Fruit fly (Drosophila melanogaster) S2 (cell line): ENCODE results near the gene GstD5.

ENCODE experiments used
- CG8478 ChIP-seq: fragments of >200 bp; optimal IDR thresholded peaks from 2 replicates; lab custom pipeline; 2018
- CTCF ChIP-seq, 2 experiments: fragments of >200 bp; optimal IDR thresholded peaks; 2 replicates each; lab custom pipeline; 2018

- TF ChIP-seq CTCF (optimal IDR thresholded peaks at IDR 0.05; lab: Kevin White, UChicago): peak; percentile 57 to 85
- no peak for TF ChIP-seq CG8478 (lab: Kevin White, UChicago)
Measured at dm6 chr3R:12350497-12350896, 25.0 kb upstream of the GstD5 start, which contains the start of gene CG10038.
